Worm (Caenorhabditis elegans): ENCODE data around the gene K10D11.5.

K10D11.5 gene

DNA sequence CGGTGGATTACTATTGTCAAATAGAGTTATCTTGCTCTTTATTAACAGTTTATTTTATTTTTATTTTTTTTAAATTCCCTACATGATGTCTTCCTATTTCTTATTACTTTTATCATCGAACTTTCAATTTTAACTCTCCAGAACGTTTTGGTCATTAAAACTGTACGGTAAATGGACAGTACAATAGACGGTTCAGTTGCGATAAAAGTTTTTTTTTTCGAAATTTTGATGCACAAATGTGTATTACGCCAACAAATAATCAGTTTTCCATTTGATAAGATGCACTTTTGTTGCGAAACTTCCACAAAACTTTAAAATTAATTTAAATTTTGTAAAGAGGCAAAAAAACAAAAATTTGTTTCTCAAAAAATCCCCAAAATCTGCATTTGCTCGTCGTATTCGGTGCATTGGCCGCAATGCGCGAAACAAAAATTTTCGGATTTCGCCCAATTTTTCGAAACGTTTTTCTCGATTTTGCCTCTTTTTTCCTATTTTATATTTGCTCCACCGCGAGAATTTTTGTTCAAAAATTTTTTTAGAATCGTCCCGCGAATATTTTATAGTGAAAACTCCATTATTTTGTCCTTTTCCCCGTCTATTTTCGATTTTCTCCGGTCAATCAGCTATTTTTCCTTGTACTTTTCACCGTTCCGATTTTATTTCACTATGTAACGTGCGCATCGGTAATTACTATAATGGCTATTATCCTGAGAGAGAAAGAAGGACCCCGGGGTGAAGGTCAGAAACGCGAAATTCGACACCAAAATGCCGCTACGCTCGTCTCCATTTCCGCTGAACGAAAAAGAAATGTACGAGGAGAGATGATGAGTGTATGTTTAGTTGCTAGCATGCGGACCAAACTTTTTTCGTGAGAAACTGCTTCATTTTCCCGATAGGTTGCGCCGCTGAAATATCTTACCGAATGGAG lies 37.4 kb upstream of the K10D11.5 start (continued):
- TF ChIP-seq ctbp-1 (GFP tag; IDR thresholded peaks at IDR 0.05) (no peak), zfp-2 (tag; optimal IDR thresholded peaks at IDR 0.05) (no peak), vab-7 (GFP tag; IDR thresholded peaks at IDR 0.05) (no peak), ama-1 (optimal IDR thresholded peaks at IDR 0.05) (no peak), ceh-62 (tag; optimal IDR thresholded peaks at IDR 0.05) (no peak), nhr-76 (tag; optimal IDR thresholded peaks at IDR 0.05) (no peak), daf-16 (GFP tag; optimal IDR thresholded peaks at IDR 0.05) (no peak), daf-16 (tag; optimal IDR thresholded peaks at IDR 0.05) (peak; percentile 6), dmd-9 (GFP tag; IDR thresholded peaks at IDR 0.05) (no peak), zip-11 (GFP tag; IDR thresholded peaks at IDR 0.05) (no peak), R02D3.7 (tag; optimal IDR thresholded peaks at IDR 0.05) (no peak), mxl-3 (GFP tag; optimal IDR thresholded peaks at IDR 0.05) (no peak), snpc-4 (tag; optimal IDR thresholded peaks at IDR 0.05) (no peak), unc-62 (GFP tag; optimal IDR thresholded peaks at IDR 0.05 in 1 of 2) (no peak), unc-62 (tag; optimal IDR thresholded peaks at IDR 0.05) (no peak), zfp-3 (GFP tag; conservative IDR thresholded peaks at IDR 0.05) (no peak), lin-15B (tag; optimal IDR thresholded peaks at IDR 0.05) (no peak), madf-5 (GFP tag; IDR thresholded peaks at IDR 0.05) (no peak), tra-1 (GFP tag; IDR thresholded peaks at IDR 0.05) (no peak), unc-39 (tag; optimal IDR thresholded peaks at IDR 0.05) (no peak), fkh-10 (GFP tag; optimal IDR thresholded peaks at IDR 0.05) (no peak), nhr-102 (tag; optimal IDR thresholded peaks at IDR 0.05) (no peak), ceh-32 (tag; optimal IDR thresholded peaks at IDR 0.05; ENCODE audit: poor library complexity) (no peak), snpc-1.2 (GFP tag; IDR thresholded peaks at IDR 0.05) (peak; percentile 38; the same call in 1 of the 2 replicates), Y48G9A.11 (GFP tag; IDR thresholded peaks at IDR 0.05) (no peak), hmg-1.1 (GFP tag; IDR thresholded peaks at IDR 0.05) (no peak), F44E2.7 (GFP tag; IDR thresholded peaks at IDR 0.05) (no peak), lin-39 (tag; optimal IDR thresholded peaks at IDR 0.05) (no peak), gei-8 (GFP tag; optimal IDR thresholded peaks at IDR 0.05) (no peak), nhr-237 (tag; optimal IDR thresholded peaks at IDR 0.05) (no peak), pqm-1 (tag; optimal IDR thresholded peaks at IDR 0.05) (peak; percentile 56), nhr-11 (tag; optimal IDR thresholded peaks at IDR 0.05) (no peak), Y5F2A.4 (GFP tag; optimal IDR thresholded peaks at IDR 0.05) (no peak), madf-9 (GFP tag; conservative IDR thresholded peaks at IDR 0.05) (no peak), T26A8.4 (GFP tag; IDR thresholded peaks at IDR 0.05) (no peak), ces-1 (GFP tag; optimal IDR thresholded peaks at IDR 0.05) (no peak), egl-27 (tag; optimal IDR thresholded peaks at IDR 0.05) (no peak), aha-1 (tag) (peak; percentile 32), skn-1 (tag; optimal IDR thresholded peaks at IDR 0.05) (no peak), pha-4 (GFP tag; IDR thresholded peaks at IDR 0.05) (no peak), pha-4 (tag; optimal IDR thresholded peaks at IDR 0.05) (no peak), nhr-28 (tag; optimal IDR thresholded peaks at IDR 0.05) (peak; percentile 8)

Measured in whole organism, L4 larva.